Fruit fly (Drosophila melanogaster) whole organism, embryonic: ENCODE results near the gene Sse.

Experiments used
- Ada2b ChIP-seq: fragments of 200-800 bp; sonication (Bioruptor generic); IDR thresholded peaks from 2 replicates; pipeline ENCODE4 v1.3.6; 2022; ENCODE audit warnings: missing biosample characterization, missing genetic modification characterization
- CG10565 ChIP-seq: fragments of 200-800 bp; sonication (Bioruptor generic); optimal IDR thresholded peaks from 3 replicates; lab custom pipeline; 2016; ENCODE audit warnings: missing biosample characterization, mild to moderate bottlenecking, missing genetic modification characterization
- CG11398 ChIP-seq: fragments of 200-800 bp; sonication (Bioruptor generic); optimal IDR thresholded peaks from 2 replicates; lab custom pipeline; 2016; ENCODE audit warnings: missing biosample characterization, missing genetic modification characterization
- CG13775 ChIP-seq: fragments of 200-800 bp; sonication (Bioruptor generic); optimal IDR thresholded peaks from 3 replicates; lab custom pipeline; 2017; ENCODE audit warnings: missing biosample characterization, mild to moderate bottlenecking, missing genetic modification characterization
- CG14014 ChIP-seq: fragments of 200-800 bp; sonication (Bioruptor generic); IDR thresholded peaks from 2 replicates; pipeline ENCODE4 v1.3.6; 2022; ENCODE audit warnings: missing biosample characterization, missing genetic modification characterization
- CG14860 ChIP-seq: fragments of 200-800 bp; sonication (Bioruptor generic); IDR thresholded peaks from 3 replicates; pipeline ENCODE4 v1.3.6; 2022; ENCODE audit warnings: missing biosample characterization, missing genetic modification characterization; ENCODE audit not compliant: partially characterized antibody
- CG15479 ChIP-seq: fragments of 200-800 bp; sonication (Bioruptor generic); optimal IDR thresholded peaks from 3 replicates; lab custom pipeline; 2019; ENCODE audit warnings: missing biosample characterization, mild to moderate bottlenecking, missing genetic modification characterization, moderate library complexity
- CG17359 ChIP-seq: fragments of 200-800 bp; sonication (Bioruptor generic); optimal IDR thresholded peaks from 3 replicates; lab custom pipeline; 2018; ENCODE audit warnings: missing biosample characterization, mild to moderate bottlenecking, missing genetic modification characterization, moderate library complexity
- CG18476 ChIP-seq: fragments of 200-800 bp; sonication (Bioruptor generic); optimal IDR thresholded peaks from 2 replicates; lab custom pipeline; 2016; ENCODE audit warnings: missing biosample characterization, mild to moderate bottlenecking, missing genetic modification characterization
- CG30403 ChIP-seq: fragments of 200-800 bp; sonication (Bioruptor generic); optimal IDR thresholded peaks from 3 replicates; lab custom pipeline; 2016; ENCODE audit warnings: missing biosample characterization, missing genetic modification characterization
- CG30431 ChIP-seq: fragments of 200-800 bp; sonication (Bioruptor generic); optimal IDR thresholded peaks from 2 replicates; lab custom pipeline; 2017; ENCODE audit warnings: missing biosample characterization, missing genetic modification characterization
- CG31365 ChIP-seq: fragments of 200-800 bp; sonication (Bioruptor generic); optimal IDR thresholded peaks from 2 replicates; lab custom pipeline; 2018; ENCODE audit warnings: missing biosample characterization, mild to moderate bottlenecking, missing genetic modification characterization
- CG3163 ChIP-seq: fragments of 200-800 bp; sonication (Bioruptor generic); optimal IDR thresholded peaks from 3 replicates; lab custom pipeline; 2016; ENCODE audit warnings: missing biosample characterization, missing genetic modification characterization
- CG34422 ChIP-seq: fragments of 200-800 bp; sonication (Bioruptor generic); IDR thresholded peaks from 3 replicates; pipeline ENCODE4 v1.3.6; 2022; ENCODE audit warnings: missing biosample characterization, missing genetic modification characterization
- CG4282 ChIP-seq: fragments of 200-800 bp; sonication (Bioruptor generic); optimal IDR thresholded peaks from 2 replicates; lab custom pipeline; 2016; ENCODE audit warnings: missing biosample characterization, missing genetic modification characterization
- CG7271 ChIP-seq: fragments of 200-800 bp; sonication (Bioruptor generic); optimal IDR thresholded peaks from 2 replicates; lab custom pipeline; 2018; ENCODE audit warnings: missing biosample characterization, mild to moderate bottlenecking, missing genetic modification characterization, moderate library complexity
- CG9437 ChIP-seq: fragments of 200-800 bp; sonication (Bioruptor generic); optimal IDR thresholded peaks from 2 replicates; lab custom pipeline; 2018; ENCODE audit warnings: missing biosample characterization, mild to moderate bottlenecking, missing genetic modification characterization
- CG9817 ChIP-seq: fragments of 200-800 bp; sonication (Bioruptor generic); optimal IDR thresholded peaks from 2 replicates; lab custom pipeline; 2018; ENCODE audit warnings: missing biosample characterization, mild to moderate bottlenecking, missing genetic modification characterization, moderate library complexity
- Dfd ChIP-seq, 2 experiments: fragments of >200 bp; optimal IDR thresholded peaks; 2 replicates each; lab custom pipeline; 2017; ENCODE audit warnings: missing biosample characterization in 2 of 2, missing genetic modification characterization in 2 of 2
- Dip2 ChIP-seq: fragments of 200-800 bp; sonication (Bioruptor generic); IDR thresholded peaks from 2 replicates; pipeline ENCODE4 v1.3.6; 2022; ENCODE audit warnings: missing biosample characterization, missing genetic modification characterization
- Dref ChIP-seq: fragments of 200-800 bp; sonication (Bioruptor generic); IDR thresholded peaks from 2 replicates; pipeline ENCODE4 v1.3.6; 2022; ENCODE audit warnings: missing biosample characterization, missing genetic modification characterization
- Fer2 ChIP-seq: fragments of 200-800 bp; sonication (Bioruptor generic); optimal IDR thresholded peaks from 2 replicates; lab custom pipeline; 2018; ENCODE audit warnings: missing biosample characterization, mild to moderate bottlenecking, missing genetic modification characterization, moderate library complexity
- HLH54F ChIP-seq: fragments of 200-800 bp; sonication (Bioruptor generic); optimal IDR thresholded peaks from 3 replicates; lab custom pipeline; 2016; ENCODE audit warnings: missing biosample characterization, missing genetic modification characterization
- Jarid2 ChIP-seq: fragments of 200-800 bp; sonication (Bioruptor generic); optimal IDR thresholded peaks from 3 replicates; lab custom pipeline; 2017; ENCODE audit warnings: mild to moderate bottlenecking, missing biosample characterization, missing genetic modification reagents, missing genetic modification characterization
- MESR4 ChIP-seq: fragments of 200-800 bp; sonication (Bioruptor generic); optimal IDR thresholded peaks from 2 replicates; lab custom pipeline; 2018; ENCODE audit warnings: missing biosample characterization, mild to moderate bottlenecking, missing genetic modification characterization, moderate library complexity
- Med ChIP-seq: fragments of 200-800 bp; sonication (Bioruptor generic); peaks from one replicate; lab custom pipeline; 2016; ENCODE audit warnings: missing biosample characterization, missing genetic modification characterization, mild to moderate bottlenecking, inconsistent platforms, moderate library complexity
- Meics ChIP-seq: fragments of 200-800 bp; sonication (Bioruptor generic); optimal IDR thresholded peaks from 2 replicates; lab custom pipeline; 2017; ENCODE audit warnings: missing biosample characterization, mild to moderate bottlenecking, missing genetic modification characterization
- PHDP ChIP-seq: fragments of 200-800 bp; sonication (Bioruptor generic); optimal IDR thresholded peaks from 3 replicates; lab custom pipeline; 2018; ENCODE audit warnings: missing biosample characterization, mild to moderate bottlenecking, missing genetic modification characterization, moderate library complexity
- Six4 ChIP-seq: fragments of 200-800 bp; sonication (Bioruptor generic); optimal IDR thresholded peaks from 2 replicates; lab custom pipeline; 2016; ENCODE audit warnings: missing biosample characterization, missing genetic modification characterization
- Ssrp ChIP-seq: fragments of 200-800 bp; sonication (Bioruptor generic); optimal IDR thresholded peaks from 2 replicates; lab custom pipeline; 2018; ENCODE audit warnings: missing biosample characterization, mild to moderate bottlenecking, missing genetic modification characterization, moderate library complexity
- bsh ChIP-seq, 2 experiments: fragments of 200-800 bp; sonication (Bioruptor generic); optimal IDR thresholded peaks; 2 replicates each; lab custom pipeline; 2017 to 2018; ENCODE audit warnings: mild to moderate bottlenecking in 2 of 2, missing biosample characterization in 2 of 2, missing genetic modification characterization in 2 of 2, moderate library complexity in 1 of 2
- cad ChIP-seq: fragments of >200 bp; optimal IDR thresholded peaks from 2 replicates; lab custom pipeline; 2017; ENCODE audit warnings: missing biosample characterization, missing genetic modification characterization
- da ChIP-seq: fragments of 200-800 bp; sonication (Bioruptor generic); optimal IDR thresholded peaks from 2 replicates; lab custom pipeline; 2016; ENCODE audit warnings: missing biosample characterization, missing genetic modification characterization
- esg ChIP-seq: fragments of 200-800 bp; sonication (Bioruptor generic); conservative IDR thresholded peaks from 2 replicates; pipeline ENCODE4 v1.3.6; 2022; ENCODE audit warnings: missing biosample characterization, missing genetic modification characterization
- gro ChIP-seq: fragments of 200-800 bp; sonication (Bioruptor generic); optimal IDR thresholded peaks from 2 replicates; lab custom pipeline; 2016; ENCODE audit warnings: missing biosample characterization, missing genetic modification characterization
- jigr1 ChIP-seq: fragments of 200-800 bp; sonication (Bioruptor generic); IDR thresholded peaks from 3 replicates; pipeline ENCODE4 v1.3.6; 2022; ENCODE audit warnings: missing biosample characterization, missing genetic modification characterization
- ken ChIP-seq: fragments of 200-800 bp; sonication (Bioruptor generic); IDR thresholded peaks from 3 replicates; pipeline ENCODE4 v1.3.6; 2022; ENCODE audit warnings: missing biosample characterization, missing genetic modification characterization
- kni ChIP-seq: fragments of 200-800 bp; sonication (Bioruptor generic); optimal IDR thresholded peaks from 3 replicates; lab custom pipeline; 2017; ENCODE audit warnings: mild to moderate bottlenecking, missing biosample characterization, missing genetic modification reagents, missing genetic modification characterization
- mam ChIP-seq: fragments of 200-800 bp; sonication (Bioruptor generic); optimal IDR thresholded peaks from 3 replicates; lab custom pipeline; 2016; ENCODE audit warnings: missing biosample characterization, missing genetic modification characterization
- nerfin-1 ChIP-seq: fragments of 200-800 bp; sonication (Bioruptor generic); optimal IDR thresholded peaks from 3 replicates; lab custom pipeline; 2019; ENCODE audit warnings: missing biosample characterization, mild to moderate bottlenecking, missing genetic modification characterization, moderate library complexity
- nmo ChIP-seq: fragments of 200-800 bp; sonication (Bioruptor generic); optimal IDR thresholded peaks from 2 replicates; lab custom pipeline; 2018; ENCODE audit warnings: missing biosample characterization, mild to moderate bottlenecking, missing genetic modification characterization, moderate library complexity
- otp ChIP-seq: fragments of 200-800 bp; sonication (Bioruptor generic); IDR thresholded peaks from 3 replicates; pipeline ENCODE4, ENCODE4 v1.3.6; 2022; ENCODE audit warnings: missing biosample characterization, missing genetic modification characterization
- pho ChIP-seq: fragments of 200-800 bp; sonication (Bioruptor generic); optimal IDR thresholded peaks from 2 replicates; lab custom pipeline; 2016; ENCODE audit warnings: missing biosample characterization, missing genetic modification characterization
- prd ChIP-seq, 3 experiments: fragments of >200 bp in 2 of 3; fragments of 200-800 bp in 1 of 3; sonication (Bioruptor generic) in 1 of 3; optimal IDR thresholded peaks in 2 of 3; IDR thresholded peaks in 1 of 3; 2 replicates in 2 of 3; 3 replicates in 1 of 3; pipeline versions ENCODE4 v1.3.6 to Lab custom; 2017 to 2022; ENCODE audit warnings: missing biosample characterization in 1 of 3, missing genetic modification characterization in 1 of 3
- pzg ChIP-seq: fragments of 200-800 bp; sonication (Bioruptor generic); optimal IDR thresholded peaks from 3 replicates; lab custom pipeline; 2018; ENCODE audit warnings: missing biosample characterization, mild to moderate bottlenecking, missing genetic modification characterization, moderate library complexity
- schlank ChIP-seq: fragments of 200-800 bp; sonication (Bioruptor generic); optimal IDR thresholded peaks from 2 replicates; lab custom pipeline; 2018; ENCODE audit warnings: missing biosample characterization, mild to moderate bottlenecking, missing genetic modification characterization
- seq ChIP-seq: fragments of 200-800 bp; sonication (Bioruptor generic); IDR thresholded peaks from 2 replicates; pipeline ENCODE4 v1.3.6; 2022; ENCODE audit warnings: missing biosample characterization, missing genetic modification characterization
- tll ChIP-seq, 2 experiments: fragments of 200-800 bp in 1 of 2; fragments of >200 bp in 1 of 2; sonication (Bioruptor generic) in 1 of 2; optimal IDR thresholded peaks; 2 replicates each; lab custom pipeline; 2017 to 2019; ENCODE audit warnings: missing biosample characterization in 2 of 2, missing genetic modification characterization in 2 of 2, mild to moderate bottlenecking in 1 of 2, moderate library complexity in 1 of 2
- vnd ChIP-seq: fragments of 200-800 bp; sonication (Bioruptor generic); IDR thresholded peaks from 3 replicates; pipeline ENCODE4 v1.3.6; 2022; ENCODE audit warnings: missing biosample characterization, missing genetic modification characterization; ENCODE audit not compliant: partially characterized antibody
- yki ChIP-seq: fragments of >200 bp; optimal IDR thresholded peaks from 3 replicates; lab custom pipeline; 2018
- z ChIP-seq: fragments of 200-800 bp; sonication (Bioruptor generic); IDR thresholded peaks from 3 replicates; pipeline ENCODE4 v1.3.6; 2022; ENCODE audit warnings: missing biosample characterization, missing genetic modification characterization

The Sse gene

dm6 chr3L:5630608-5631080 lies 31.4 kb downstream of the Sse start, which contains the start of gene Blimp-1 (continued):
- no peak for TF ChIP-seq Meics
- TF ChIP-seq CG15479 (GFP tag; lab: Kevin White, UChicago) = peak; percentile 82
- TF ChIP-seq Dip2 = no peak
- peak; percentile 44 for TF ChIP-seq kni
- no peak for TF ChIP-seq nerfin-1 (tag; lab: Kevin White, UChicago)
- no peak for TF ChIP-seq otp
- TF ChIP-seq jigr1 (GFP tag; lab: Robert Waterston, UW) = no peak
- TF ChIP-seq Six4 (GFP tag; lab: Kevin White, UChicago) = no peak
- no peak for TF ChIP-seq Med
- TF ChIP-seq pzg (GFP tag; lab: Kevin White, UChicago) = no peak
- no peak for TF ChIP-seq esg
- TF ChIP-seq seq (GFP tag; lab: Robert Waterston, UW) = no peak
- no peak for TF ChIP-seq mam (GFP tag; lab: Kevin White, UChicago)
- TF ChIP-seq CG4282 = no peak
- peak; percentile 86 for TF ChIP-seq CG3163
- TF ChIP-seq CG30431 (GFP tag; lab: Kevin White, UChicago) = no peak
- peak in 1 of 2 experiments; percentile 73 for TF ChIP-seq tll (GFP tag; optimal IDR thresholded peaks at IDR 0.05; lab: Kevin White, UChicago)
- TF ChIP-seq CG17359 = no peak
- TF ChIP-seq CG9817 = no peak
- no peak for TF ChIP-seq CG31365
- TF ChIP-seq CG7271 (tag; lab: Kevin White, UChicago) = no peak
- TF ChIP-seq CG11398 (GFP tag; lab: Kevin White, UChicago) = no peak
- TF ChIP-seq da (GFP tag; lab: Kevin White, UChicago) = no peak
- no peak for TF ChIP-seq nmo (GFP tag; lab: Kevin White, UChicago)
- no peak for TF ChIP-seq pho (GFP tag; lab: Kevin White, UChicago)
- TF ChIP-seq Dref (GFP tag; lab: Robert Waterston, UW) = no peak
- 0 out of 3 replicates have a peak, but pooled peaks have one; percentile 30 for TF ChIP-seq CG14860
- no peak for TF ChIP-seq CG18476 (GFP tag; lab: Kevin White, UChicago)
- no peak for TF ChIP-seq CG10565 (GFP tag; lab: Kevin White, UChicago)
- no peak for TF ChIP-seq PHDP (tag; lab: Kevin White, UChicago)
- TF ChIP-seq schlank (tag; lab: Kevin White, UChicago) = no peak
- no peak for TF ChIP-seq CG30403 (GFP tag; lab: Kevin White, UChicago)
- TF ChIP-seq prd (optimal IDR thresholded peaks at IDR 0.05; lab: Kevin White, UChicago) = no peak
- no peak for TF ChIP-seq prd (GFP tag; IDR thresholded peaks at IDR 0.05; lab: Robert Waterston, UW)
- TF ChIP-seq CG9437 (GFP tag; lab: Kevin White, UChicago) = peak; percentile 21
- peak; percentile 29; the same call in 1 of the 3 replicates for TF ChIP-seq CG34422 (GFP tag; lab: Robert Waterston, UW)
- no peak for TF ChIP-seq vnd (GFP tag; lab: Robert Waterston, UW)
- TF ChIP-seq Ada2b (GFP tag; lab: Robert Waterston, UW) = no peak
- no peak for TF ChIP-seq Ssrp (tag; lab: Kevin White, UChicago)
- TF ChIP-seq Dfd (GFP tag; optimal IDR thresholded peaks at IDR 0.05; lab: Kevin White, UChicago) = no peak
- no peak for TF ChIP-seq z (GFP tag; lab: Robert Waterston, UW)
- no peak for TF ChIP-seq HLH54F
- no peak for TF ChIP-seq cad (GFP tag; lab: Kevin White, UChicago)
- TF ChIP-seq CG13775 (GFP tag; lab: Kevin White, UChicago) = no peak
- TF ChIP-seq ken (GFP tag; lab: Robert Waterston, UW) = no peak
- TF ChIP-seq gro (GFP tag; lab: Kevin White, UChicago) = no peak
- TF ChIP-seq MESR4 (GFP tag; lab: Kevin White, UChicago) = no peak
- peak; percentile 82 for TF ChIP-seq yki (lab: Kevin White, UChicago)
- no peak for TF ChIP-seq CG14014
- TF ChIP-seq Jarid2 (GFP tag; lab: Kevin White, UChicago) = peak; percentile 58
- no peak for TF ChIP-seq bsh (GFP tag; optimal IDR thresholded peaks at IDR 0.05; lab: Kevin White, UChicago)
- TF ChIP-seq Fer2 (tag; lab: Kevin White, UChicago) = no peak
